Worm (Caenorhabditis elegans) whole organism, midembryonic: ENCODE data around the gene W02H3.1.

ENCODE experiments used
- T22C8.4 ChIP-seq: fragments of 200-800 bp; sonication (Bioruptor generic); IDR thresholded peaks from 2 replicates; pipeline ENCODE4 v1.3.6; 2022; ENCODE audit warnings: missing genetic modification characterization, missing compliant biosample characterization
- cog-1 ChIP-seq: sonication (generic microtip); optimal IDR thresholded peaks from 2 replicates; lab custom pipeline; 2016; ENCODE audit warnings: missing genetic modification characterization, missing compliant biosample characterization
- flt-1 ChIP-seq: fragments of 200-800 bp; sonication (Bioruptor generic); IDR thresholded peaks from 2 replicates; pipeline ENCODE4 v1.3.6; 2022; ENCODE audit warnings: missing genetic modification characterization, missing compliant biosample characterization
- klf-2 ChIP-seq: fragments of 200-800 bp; sonication (Bioruptor generic); conservative IDR thresholded peaks from 2 replicates; pipeline ENCODE4 v1.3.6; 2022; ENCODE audit warnings: missing genetic modification reagents, missing genetic modification characterization, missing compliant biosample characterization
- med-1 ChIP-seq: sonication (generic microtip); optimal IDR thresholded peaks from 2 replicates; lab custom pipeline; 2017; ENCODE audit warnings: missing genetic modification characterization, mild to moderate bottlenecking, missing compliant biosample characterization, antibody characterized with exemption, missing genetic modification reagents; ENCODE audit not compliant: insufficient read depth
- ref-1 ChIP-seq: fragments of 200-800 bp; sonication (Bioruptor generic); conservative IDR thresholded peaks from 2 replicates; pipeline ENCODE4 v1.3.6; 2022; ENCODE audit warnings: missing genetic modification reagents, missing genetic modification characterization, missing compliant biosample characterization
- tab-1 ChIP-seq: fragments of 200-800 bp; sonication (Bioruptor generic); IDR thresholded peaks from 2 replicates; pipeline ENCODE4 v1.3.6; 2022; ENCODE audit warnings: missing genetic modification characterization, missing compliant biosample characterization
- ztf-23 ChIP-seq: fragments of 200-800 bp; sonication (Bioruptor generic); IDR thresholded peaks from 2 replicates; pipeline ENCODE4 v1.3.6; 2022; ENCODE audit warnings: missing genetic modification reagents, missing genetic modification characterization, missing compliant biosample characterization
- ztf-29 ChIP-seq: fragments of 200-800 bp; sonication (Bioruptor generic); IDR thresholded peaks from 2 replicates; pipeline ENCODE4 v1.3.6; 2022; ENCODE audit warnings: missing genetic modification reagents, missing genetic modification characterization, missing compliant biosample characterization

DNA sequence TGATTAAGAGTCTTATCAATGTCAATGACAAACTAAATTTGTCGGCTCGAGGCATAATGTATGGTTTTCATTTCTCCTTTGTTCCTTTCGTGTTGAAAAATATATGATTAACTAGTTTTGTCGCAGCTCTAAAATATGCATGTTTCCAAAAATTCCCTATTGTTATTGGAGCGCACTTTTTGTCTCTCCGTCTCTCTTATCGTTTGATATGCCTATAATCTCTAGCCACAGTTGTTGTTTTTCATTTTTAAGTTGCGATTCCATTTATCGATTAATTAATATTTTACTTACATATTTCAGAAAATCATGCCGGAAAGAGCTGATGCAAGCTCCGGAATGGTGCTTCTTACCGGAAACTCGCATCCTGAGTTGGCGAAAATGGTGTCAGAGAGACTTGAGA is 31.9 kb downstream of the W02H3.1 start, which contains the start of gene W04G3.5:
- TF ChIP-seq tab-1 (GFP tag; lab: Robert Waterston, UW), result no peak
- no peak for TF ChIP-seq med-1
- TF ChIP-seq flt-1, result no peak
- no peak for TF ChIP-seq ref-1 (GFP tag; lab: Robert Waterston, UW)
- TF ChIP-seq T22C8.4 (GFP tag; lab: Robert Waterston, UW), result no peak
- TF ChIP-seq ztf-23 (GFP tag; lab: Robert Waterston, UW), result no peak
- no peak for TF ChIP-seq klf-2 (GFP tag; lab: Robert Waterston, UW)
- TF ChIP-seq ztf-29 (GFP tag; lab: Robert Waterston, UW), result no peak
- no peak for TF ChIP-seq cog-1 (tag; lab: Kevin White, UChicago)
